Fruit fly (Drosophila melanogaster) whole organism, embryonic: ENCODE data around the gene Prosbeta6.
A peak's percentile ranks its signal among the peaks of the same experiment; 100 is the strongest.

Source experiments
- CG10147 ChIP-seq: fragments of 200-800 bp; sonication (Bioruptor generic); optimal IDR thresholded peaks from 2 replicates; lab custom pipeline; 2019; ENCODE audit warnings: missing biosample characterization, mild to moderate bottlenecking, missing genetic modification characterization, moderate library complexity
- CG16813 ChIP-seq: fragments of 200-800 bp; sonication (Bioruptor generic); IDR thresholded peaks from 3 replicates; pipeline ENCODE4 v1.3.6; 2022; ENCODE audit warnings: missing biosample characterization, missing genetic modification characterization; ENCODE audit not compliant: partially characterized antibody
- CG30431 ChIP-seq: fragments of 200-800 bp; sonication (Bioruptor generic); optimal IDR thresholded peaks from 2 replicates; lab custom pipeline; 2017; ENCODE audit warnings: missing biosample characterization, missing genetic modification characterization
- CG3407 ChIP-seq: fragments of 200-800 bp; sonication (Bioruptor generic); optimal IDR thresholded peaks from 2 replicates; lab custom pipeline; 2018; ENCODE audit warnings: missing biosample characterization, mild to moderate bottlenecking, missing genetic modification characterization
- Drgx ChIP-seq: fragments of 200-800 bp; sonication (Bioruptor generic); IDR thresholded peaks from 2 replicates; pipeline ENCODE4 v1.3.6; 2022; ENCODE audit warnings: missing biosample characterization, missing genetic modification characterization
- HLH54F ChIP-seq: fragments of 200-800 bp; sonication (Bioruptor generic); optimal IDR thresholded peaks from 3 replicates; lab custom pipeline; 2016; ENCODE audit warnings: missing biosample characterization, missing genetic modification characterization
- Ravus ChIP-seq: fragments of 200-800 bp; sonication (Bioruptor generic); IDR thresholded peaks from 2 replicates; pipeline ENCODE4 v1.3.6; 2022; ENCODE audit warnings: missing biosample characterization, missing genetic modification characterization
- fd3F ChIP-seq: fragments of 200-800 bp; sonication (Bioruptor generic); optimal IDR thresholded peaks from 2 replicates; lab custom pipeline; 2018; ENCODE audit warnings: missing biosample characterization, mild to moderate bottlenecking, missing genetic modification characterization, moderate library complexity
- jigr1 ChIP-seq: fragments of 200-800 bp; sonication (Bioruptor generic); IDR thresholded peaks from 3 replicates; pipeline ENCODE4 v1.3.6; 2022; ENCODE audit warnings: missing biosample characterization, missing genetic modification characterization
- pros ChIP-seq: fragments of 200-800 bp; sonication (Bioruptor generic); optimal IDR thresholded peaks from 3 replicates; lab custom pipeline; 2019; ENCODE audit warnings: missing biosample characterization, mild to moderate bottlenecking, missing genetic modification characterization, moderate library complexity
- row ChIP-seq: fragments of 200-800 bp; sonication (Bioruptor generic); IDR thresholded peaks from 3 replicates; pipeline ENCODE4 v1.3.6; 2022; ENCODE audit warnings: missing biosample characterization, missing genetic modification characterization
- usp ChIP-seq: fragments of >200 bp; optimal IDR thresholded peaks from 2 replicates; lab custom pipeline; 2017; ENCODE audit warnings: missing biosample characterization, missing genetic modification characterization
- zf30C ChIP-seq: fragments of 200-800 bp; sonication (Bioruptor generic); optimal IDR thresholded peaks from 3 replicates; lab custom pipeline; 2018; ENCODE audit warnings: missing biosample characterization, mild to moderate bottlenecking, missing genetic modification characterization

DNA sequence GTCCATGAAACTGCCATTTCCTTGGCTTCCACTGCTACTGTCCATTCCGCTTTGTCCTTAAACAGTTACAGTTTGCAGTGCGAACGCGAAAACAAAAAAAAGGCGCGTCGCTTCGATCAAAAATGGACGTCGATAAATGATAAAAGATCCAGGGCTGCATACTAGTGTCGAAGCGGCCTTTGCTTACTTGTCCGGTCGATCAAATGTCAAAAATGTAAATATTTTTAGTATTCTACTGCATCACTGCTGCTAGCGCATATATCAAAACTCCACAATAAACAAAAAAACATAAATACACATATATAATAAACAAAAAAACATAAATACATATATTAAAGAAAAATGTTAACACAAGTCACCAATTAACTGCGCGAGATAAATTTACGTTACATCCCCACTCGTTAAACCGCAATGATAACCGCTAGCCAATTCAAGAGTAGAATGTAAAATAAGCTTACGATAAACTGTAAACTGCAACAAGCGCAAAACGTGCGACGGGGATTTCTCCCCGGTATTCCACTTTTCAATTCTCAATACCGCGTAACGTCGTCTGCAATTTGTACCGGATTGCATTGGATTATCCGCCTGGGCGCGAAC lies 15.2 kb downstream of the Prosbeta6 start, which contains the start of the genes spd-2 and Apl:
- no peak for TF ChIP-seq Drgx (GFP tag; lab: Robert Waterston, UW)
- no peak for TF ChIP-seq CG10147 (GFP tag; lab: Kevin White, UChicago)
- no peak for TF ChIP-seq CG3407 (GFP tag; lab: Kevin White, UChicago)
- no peak for TF ChIP-seq fd3F (GFP tag; lab: Kevin White, UChicago)
- no peak for TF ChIP-seq CG30431 (GFP tag; lab: Kevin White, UChicago)
- no peak for TF ChIP-seq jigr1 (GFP tag; lab: Robert Waterston, UW)
- no peak for TF ChIP-seq zf30C (GFP tag; lab: Kevin White, UChicago)
- no peak for TF ChIP-seq pros (GFP tag; lab: Kevin White, UChicago)
- 0 out of 3 replicates have a peak, but pooled peaks have one; percentile 12 for TF ChIP-seq row
- no peak for TF ChIP-seq usp (GFP tag; lab: Kevin White, UChicago)
- TF ChIP-seq HLH54F (GFP tag; lab: Kevin White, UChicago) = no peak
- TF ChIP-seq CG16813 = peak; percentile 61
- TF ChIP-seq Ravus (GFP tag; lab: Robert Waterston, UW) = no peak
